Worm (Caenorhabditis elegans): ENCODE measurements around the gene mig-10.

Gene mig-10

ce11 chrIII:8278801-8279200 lies at the start of gene mig-10:
TSS of gene mig-10 (plus strand) at chrIII:8279101.
- TF ChIP-seq unc-62 (GFP tag; optimal IDR thresholded peaks at IDR 0.05), result no peak

- no peak for TF ChIP-seq unc-62 (GFP tag; optimal IDR thresholded peaks at IDR 0.05)
Observed at ce11 chrIII:8229480-8229879, 49.4 kb upstream of the mig-10 start.

ce11 chrIII:8232634-8233033 lies 46.3 kb upstream of the mig-10 start, which contains the start of gene henn-1:
TSS of gene henn-1 (plus strand) at chrIII:8232651.
- no peak for TF ChIP-seq unc-62 (GFP tag; optimal IDR thresholded peaks at IDR 0.05)

ce11 chrIII:8235358-8235757 lies 43.5 kb upstream of the mig-10 start, which contains the start of gene C02F5.14:
TSS of gene C02F5.14 (minus strand) at chrIII:8235514.
- no peak for TF ChIP-seq unc-62 (GFP tag; optimal IDR thresholded peaks at IDR 0.05)

ce11 chrIII:8235880-8236279 lies 43.0 kb upstream of the mig-10 start, which contains the start of gene C02F5.5:
TSS of gene C02F5.5 (plus strand) at chrIII:8236180.
- no peak for TF ChIP-seq unc-62 (GFP tag; optimal IDR thresholded peaks at IDR 0.05)

- TF ChIP-seq unc-62 (GFP tag; optimal IDR thresholded peaks at IDR 0.05), result no peak
Observed at ce11 chrIII:8237827-8238226, 41.1 kb upstream of the mig-10 start, which contains the start of gene tsp-2. TSS of gene tsp-2 (minus strand) at chrIII:8237935.

ce11 chrIII:8239325-8239724 lies 39.6 kb upstream of the mig-10 start, which contains the start of gene tsp-1:
TSS of gene tsp-1 (minus strand) at chrIII:8239423.
- TF ChIP-seq unc-62 (GFP tag; optimal IDR thresholded peaks at IDR 0.05), result no peak

ce11 chrIII:8240247-8240646 lies 38.7 kb upstream of the mig-10 start:
- TF ChIP-seq unc-62 (GFP tag; optimal IDR thresholded peaks at IDR 0.05), result no peak

- no peak for TF ChIP-seq unc-62 (GFP tag; optimal IDR thresholded peaks at IDR 0.05)
Observed at ce11 chrIII:8240948-8241347, 38.0 kb upstream of the mig-10 start.

ce11 chrIII:8242809-8243208 lies 36.1 kb upstream of the mig-10 start, which contains the start of gene C02F5.12:
TSS of gene C02F5.12 (minus strand) at chrIII:8243029.
- no peak for TF ChIP-seq unc-62 (GFP tag; optimal IDR thresholded peaks at IDR 0.05)

- TF ChIP-seq unc-62 (GFP tag; optimal IDR thresholded peaks at IDR 0.05), result no peak
Observed at ce11 chrIII:8244052-8244451, 34.8 kb upstream of the mig-10 start, which contains the start of the genes pbs-6 and cids-1. TSS of gene pbs-6 (minus strand) at chrIII:8244092. TSS of gene cids-1 (plus strand) at chrIII:8244445.

- no peak for TF ChIP-seq unc-62 (GFP tag; optimal IDR thresholded peaks at IDR 0.05)
Observed at ce11 chrIII:8245591-8245990, 33.3 kb upstream of the mig-10 start, which contains the start of gene C02F5.3. TSS of gene C02F5.3 (plus strand) at chrIII:8245891.

ce11 chrIII:8247051-8247450 lies 31.9 kb upstream of the mig-10 start, which contains the start of gene C02F5.13:
TSS of gene C02F5.13 (plus strand) at chrIII:8247351.
- no peak for TF ChIP-seq unc-62 (GFP tag; optimal IDR thresholded peaks at IDR 0.05)

ce11 chrIII:8249381-8249780 lies 29.5 kb upstream of the mig-10 start, which contains the start of the genes C02F5.10 and C02F5.2:
TSS of gene C02F5.10 (minus strand) at chrIII:8249481.
TSS of gene C02F5.2 (plus strand) at chrIII:8249619.
- no peak for TF ChIP-seq unc-62 (GFP tag; optimal IDR thresholded peaks at IDR 0.05)

- TF ChIP-seq unc-62 (GFP tag; optimal IDR thresholded peaks at IDR 0.05), result no peak
Observed at ce11 chrIII:8250007-8250683, 28.8 kb upstream of the mig-10 start, which contains the start of gene knl-1. TSS of gene knl-1 (plus strand) at chrIII:8250632.

- TF ChIP-seq unc-62 (GFP tag; optimal IDR thresholded peaks at IDR 0.05), result no peak
Observed at ce11 chrIII:8254938-8255337, 24.0 kb upstream of the mig-10 start, which contains the start of gene F09G8.5. TSS of gene F09G8.5 (plus strand) at chrIII:8254975.

- no peak for TF ChIP-seq unc-62 (GFP tag; optimal IDR thresholded peaks at IDR 0.05)
Observed at ce11 chrIII:8258045-8258444, 20.9 kb upstream of the mig-10 start, which contains the start of gene ncr-2. TSS of gene ncr-2 (plus strand) at chrIII:8258345.
